Fruit fly (Drosophila melanogaster): ENCODE data around the gene Gr9a.

The Gr9a gene

DNA sequence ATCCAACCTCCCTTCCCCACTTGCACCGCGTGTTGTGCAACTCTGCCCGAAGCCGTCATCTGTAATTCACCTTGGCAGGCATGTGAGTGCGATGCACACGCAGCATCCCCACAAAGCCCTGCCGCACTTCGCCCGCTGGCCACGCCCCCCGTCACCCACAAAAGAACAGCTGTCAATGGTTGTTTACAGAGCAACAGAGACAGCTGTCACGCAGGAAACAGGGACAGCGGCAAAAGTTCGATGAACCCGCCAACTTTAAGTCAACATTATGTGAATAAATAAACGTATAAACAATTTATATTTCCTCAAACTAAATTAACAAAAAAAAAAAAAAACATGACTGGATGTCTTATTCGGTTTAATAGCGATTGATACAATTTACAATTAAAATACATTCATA, 10.1 kb downstream of the Gr9a start:
- no peak for TF ChIP-seq CG5204 (GFP tag; optimal IDR thresholded peaks at IDR 0.05)
- TF ChIP-seq CG1620 (GFP tag; optimal IDR thresholded peaks at IDR 0.05): no peak
- no peak for TF ChIP-seq CG11617 (GFP tag; optimal IDR thresholded peaks at IDR 0.05)
- no peak for TF ChIP-seq CG12768 (GFP tag; optimal IDR thresholded peaks at IDR 0.05)
- no peak for TF ChIP-seq bab1 (GFP tag; optimal IDR thresholded peaks at IDR 0.05)

DNA sequence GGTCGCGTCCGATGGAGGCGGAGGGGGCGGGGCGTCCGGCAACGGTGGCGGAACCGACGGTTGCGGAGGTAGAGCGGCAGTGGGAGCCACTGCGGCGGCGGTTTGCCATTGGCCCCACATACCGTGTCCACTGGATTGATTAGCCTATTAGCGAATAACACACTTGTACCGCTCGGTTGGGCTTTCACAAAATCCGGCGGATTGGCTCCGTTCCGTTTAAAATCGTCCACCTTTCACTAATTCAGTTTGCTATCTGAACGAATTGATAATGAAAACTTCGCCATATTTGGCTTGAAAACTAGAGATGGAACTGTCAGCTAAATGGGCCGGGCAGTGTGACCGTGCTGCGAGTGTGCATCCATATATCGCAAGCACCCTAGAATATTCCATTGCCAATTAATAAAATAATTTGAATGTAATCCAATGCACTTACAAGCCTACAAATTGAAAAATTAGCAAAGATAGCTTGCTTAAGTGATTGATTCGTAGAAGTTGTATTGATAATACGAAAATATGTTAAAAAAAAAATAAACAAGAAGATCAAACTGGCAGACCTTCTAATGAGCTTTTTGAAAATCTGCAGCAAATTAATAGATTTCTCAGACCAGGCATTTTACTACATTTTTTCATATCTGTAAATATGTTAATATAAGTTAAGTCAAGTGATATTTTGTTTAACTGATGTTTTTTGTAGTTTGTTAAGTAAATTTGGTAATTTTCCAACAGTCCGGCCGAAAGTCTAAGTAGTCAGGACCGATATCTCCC, 20.9 kb downstream of the Gr9a start, which contains the start of gene ZAP3:
Gene ZAP3, minus strand, starts transcription at position 308 of the 765 bp plus-strand sequence.
- TF ChIP-seq pad (GFP tag; optimal IDR thresholded peaks at IDR 0.05) (no peak), bab1 (GFP tag; optimal IDR thresholded peaks at IDR 0.05) (peak; percentile 40), ovo (GFP tag; optimal IDR thresholded peaks at IDR 0.05) (no peak), CG14711 (tag; optimal IDR thresholded peaks at IDR 0.05) (no peak), cic (GFP tag; optimal IDR thresholded peaks at IDR 0.05) (no peak)

DNA sequence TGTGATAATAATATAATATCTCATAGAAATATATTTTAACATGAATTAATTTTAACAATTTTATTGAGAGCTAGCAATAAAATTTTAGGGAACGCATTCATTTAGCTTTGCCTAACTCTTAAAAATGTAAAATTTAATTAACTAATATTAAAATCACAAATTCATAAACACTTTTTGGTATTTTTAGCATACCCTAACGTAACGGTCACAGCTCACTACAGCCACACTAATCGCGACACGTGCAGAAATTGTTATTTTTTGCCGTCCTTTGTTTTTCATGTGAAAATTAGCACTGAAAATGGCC, 21.5 kb downstream of the Gr9a start, which contains the start of gene CG2972:
Gene CG2972, plus strand, starts transcription at position 205 of the 304 bp plus-strand sequence.
- TF ChIP-seq Mnt (GFP tag; optimal IDR thresholded peaks at IDR 0.05): peak; percentile 72
- TF ChIP-seq Crg-1 (GFP tag; optimal IDR thresholded peaks at IDR 0.05): no peak

DNA sequence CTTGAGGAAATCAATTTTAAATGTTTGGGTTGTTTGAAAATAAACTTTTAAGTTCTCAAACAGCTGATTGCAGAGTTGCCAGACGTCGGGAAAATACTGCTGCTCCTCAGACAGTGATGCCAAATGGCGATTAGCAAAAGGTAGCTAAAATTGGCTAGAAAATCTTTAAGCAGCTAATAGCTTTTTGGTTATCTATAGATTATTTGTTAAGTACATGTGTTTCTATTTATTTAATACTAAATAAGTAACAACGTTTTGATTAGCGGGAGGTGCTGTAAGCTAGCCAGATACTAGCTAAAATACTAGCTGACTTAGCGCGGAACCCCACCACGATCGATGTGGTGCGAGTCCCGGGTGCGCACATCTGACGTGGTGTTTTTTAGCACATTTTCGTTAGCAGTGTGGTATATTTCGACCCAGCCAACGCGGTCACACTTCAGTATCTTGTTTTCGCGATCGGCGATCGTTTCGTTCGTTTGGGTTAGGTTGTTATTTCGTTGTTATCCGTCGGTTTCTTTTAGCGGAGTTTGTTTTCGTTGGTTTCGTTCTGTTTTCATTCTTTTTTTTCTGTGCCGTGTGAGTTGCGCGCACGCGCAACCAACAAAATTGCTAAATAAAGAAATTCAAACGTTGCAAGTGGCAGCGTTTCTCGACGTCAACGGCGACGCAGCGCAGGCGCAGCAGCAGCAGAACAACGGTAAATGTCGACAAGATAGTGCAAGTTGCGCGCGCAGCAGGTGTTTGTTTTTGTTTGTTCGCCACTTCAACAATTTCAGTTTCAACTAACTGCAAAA, 24.9 kb downstream of the Gr9a start, which contains the start of the genes Naxe and RhoU:
Gene Naxe, minus strand, starts transcription at position 77 of the 794 bp plus-strand sequence.
Gene RhoU, plus strand, starts transcription at position 433 of the 794 bp plus-strand sequence.
- TF ChIP-seq Clk (GFP tag; optimal IDR thresholded peaks at IDR 0.05) (no peak), CG11617 (GFP tag; optimal IDR thresholded peaks at IDR 0.05) (no peak), Mnt (GFP tag; optimal IDR thresholded peaks at IDR 0.05) (peak; percentile 36), CG5204 (GFP tag; optimal IDR thresholded peaks at IDR 0.05) (no peak), CG14711 (tag; optimal IDR thresholded peaks at IDR 0.05) (peak; percentile 23), CG33017 (tag; optimal IDR thresholded peaks at IDR 0.05) (no peak), pad (GFP tag; optimal IDR thresholded peaks at IDR 0.05) (no peak), CG7101 (tag; optimal IDR thresholded peaks at IDR 0.05) (peak; percentile 18), bab1 (GFP tag; optimal IDR thresholded peaks at IDR 0.05) (peak; percentile 39), ovo (GFP tag; optimal IDR thresholded peaks at IDR 0.05) (peak; percentile 79), cnc (optimal IDR thresholded peaks at IDR 0.05) (no peak), CG7045 (GFP tag; optimal IDR thresholded peaks at IDR 0.05) (no peak), cic (GFP tag; optimal IDR thresholded peaks at IDR 0.05) (no peak), kay (GFP tag; ENCODE audit: borderline replicate concordance) (no peak), CG12768 (GFP tag; optimal IDR thresholded peaks at IDR 0.05) (no peak), toe (GFP tag; optimal IDR thresholded peaks at IDR 0.05) (peak; percentile 29), CG1620 (GFP tag; optimal IDR thresholded peaks at IDR 0.05) (peak; percentile 52), tj (GFP tag; optimal IDR thresholded peaks at IDR 0.05) (peak; percentile 44), Hr96 (GFP tag; optimal IDR thresholded peaks at IDR 0.05) (no peak), Crg-1 (GFP tag; optimal IDR thresholded peaks at IDR 0.05) (no peak)

DNA sequence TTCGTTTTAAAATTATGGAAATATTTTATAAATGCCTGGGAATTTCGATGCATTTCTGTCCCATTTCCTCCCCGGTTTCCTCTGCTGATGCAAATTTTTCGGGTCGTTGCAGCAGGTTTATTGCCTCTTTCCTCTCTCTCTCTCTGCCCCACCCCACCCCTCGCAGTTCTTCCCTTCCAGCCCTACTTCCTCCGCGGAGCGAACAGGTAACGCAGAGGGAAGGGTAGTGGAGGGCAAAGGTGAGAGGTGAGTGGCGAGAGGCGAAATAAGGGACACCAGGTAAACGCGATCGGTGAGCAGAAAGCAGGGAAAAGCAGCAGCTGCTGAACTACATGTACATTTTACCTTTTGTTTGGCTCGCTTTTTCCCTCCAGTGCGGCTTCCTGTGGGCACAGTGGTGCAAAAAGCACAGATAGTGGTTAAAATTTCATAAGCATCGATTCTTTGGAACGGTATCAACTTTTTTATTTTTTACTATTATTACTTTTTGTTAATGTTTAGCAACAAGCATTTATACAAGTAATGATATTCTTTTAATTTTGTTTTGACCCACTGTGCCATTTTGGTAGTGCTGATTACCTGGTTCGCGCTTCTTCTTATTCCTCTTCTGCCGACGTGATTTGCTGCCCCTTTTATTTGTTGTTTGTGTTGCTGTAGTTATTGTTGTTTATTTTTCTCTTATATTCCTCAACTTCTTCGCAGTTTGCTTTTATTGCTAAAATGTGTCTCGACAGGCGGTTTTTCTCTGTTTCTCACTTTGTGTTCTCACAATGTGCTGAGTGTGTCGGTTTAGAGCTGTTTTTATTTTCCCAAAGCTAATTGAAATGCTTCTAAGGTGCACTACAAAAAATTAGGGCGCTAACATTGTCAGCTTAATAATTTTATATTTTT, 26.8 kb downstream of the Gr9a start:
- TF ChIP-seq bab1 (GFP tag; optimal IDR thresholded peaks at IDR 0.05): peak; percentile 13
- no peak for TF ChIP-seq ovo (GFP tag; optimal IDR thresholded peaks at IDR 0.05)
- TF ChIP-seq CG33017 (tag; optimal IDR thresholded peaks at IDR 0.05): no peak
- TF ChIP-seq CG12768 (GFP tag; optimal IDR thresholded peaks at IDR 0.05): no peak
- peak; percentile 67 for TF ChIP-seq tj (GFP tag; optimal IDR thresholded peaks at IDR 0.05)
- no peak for TF ChIP-seq toe (GFP tag; optimal IDR thresholded peaks at IDR 0.05)
- TF ChIP-seq Mnt (GFP tag; optimal IDR thresholded peaks at IDR 0.05): no peak
- peak; percentile 14 for TF ChIP-seq CG14711 (tag; optimal IDR thresholded peaks at IDR 0.05)
- TF ChIP-seq CG7101 (tag; optimal IDR thresholded peaks at IDR 0.05): peak; percentile 7
- no peak for TF ChIP-seq CG5204 (GFP tag; optimal IDR thresholded peaks at IDR 0.05)
- no peak for TF ChIP-seq cnc (optimal IDR thresholded peaks at IDR 0.05)
- no peak for TF ChIP-seq CG11617 (GFP tag; optimal IDR thresholded peaks at IDR 0.05)
- TF ChIP-seq Hr96 (GFP tag; optimal IDR thresholded peaks at IDR 0.05): no peak
- peak; percentile 16 for TF ChIP-seq CG1620 (GFP tag; optimal IDR thresholded peaks at IDR 0.05)
- TF ChIP-seq Crg-1 (GFP tag; optimal IDR thresholded peaks at IDR 0.05): no peak
- no peak for TF ChIP-seq pad (GFP tag; optimal IDR thresholded peaks at IDR 0.05)
- TF ChIP-seq kay (GFP tag; ENCODE audit: borderline replicate concordance): no peak
- TF ChIP-seq Clk (GFP tag; optimal IDR thresholded peaks at IDR 0.05): no peak
- TF ChIP-seq cic (GFP tag; optimal IDR thresholded peaks at IDR 0.05): no peak
- no peak for TF ChIP-seq CG7045 (GFP tag; optimal IDR thresholded peaks at IDR 0.05)

DNA sequence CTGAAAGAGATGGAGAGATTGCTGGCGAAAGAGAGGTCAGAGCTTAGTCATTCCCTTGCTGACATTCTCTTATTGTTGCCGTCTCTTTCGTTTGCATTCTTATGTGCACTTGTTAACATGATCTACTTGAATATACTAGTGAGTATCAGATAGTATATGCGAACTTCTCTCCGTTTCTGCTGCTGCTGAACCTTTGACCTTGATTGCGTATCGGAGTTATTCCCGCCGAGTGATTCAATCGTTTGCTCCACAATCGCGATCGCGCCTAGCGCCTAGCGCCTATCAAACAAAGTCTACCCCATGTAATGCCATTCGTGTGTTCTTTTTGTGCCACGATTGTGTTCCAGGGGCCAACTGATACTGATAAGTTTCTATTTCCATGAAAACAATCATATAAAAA, 27.8 kb downstream of the Gr9a start:
- TF ChIP-seq pad (GFP tag; optimal IDR thresholded peaks at IDR 0.05) (no peak), ovo (GFP tag; optimal IDR thresholded peaks at IDR 0.05) (no peak), CG5204 (GFP tag; optimal IDR thresholded peaks at IDR 0.05) (no peak), Crg-1 (GFP tag; optimal IDR thresholded peaks at IDR 0.05) (no peak), tj (GFP tag; optimal IDR thresholded peaks at IDR 0.05) (no peak)
